Fruit fly (Drosophila melanogaster) whole organism, embryonic: ENCODE data around the gene CG8149.

Source experiments
- Antp ChIP-seq: fragments of 200-800 bp; sonication (Bioruptor generic); optimal IDR thresholded peaks from 3 replicates; lab custom pipeline; 2016; ENCODE audit warnings: missing biosample characterization, missing genetic modification characterization
- CG10147 ChIP-seq: fragments of 200-800 bp; sonication (Bioruptor generic); optimal IDR thresholded peaks from 2 replicates; lab custom pipeline; 2019; ENCODE audit warnings: missing biosample characterization, mild to moderate bottlenecking, missing genetic modification characterization, moderate library complexity
- CG10267 ChIP-seq: fragments of 200-800 bp; sonication (Bioruptor generic); optimal IDR thresholded peaks from 2 replicates; lab custom pipeline; 2018; ENCODE audit warnings: missing biosample characterization, mild to moderate bottlenecking, missing genetic modification characterization, moderate library complexity
- CG10366 ChIP-seq: fragments of 200-800 bp; sonication (Bioruptor generic); IDR thresholded peaks from 2 replicates; pipeline ENCODE4 v1.3.6; 2022; ENCODE audit warnings: missing biosample characterization, missing genetic modification characterization
- CG10979 ChIP-seq: fragments of 200-800 bp; sonication (Bioruptor generic); optimal IDR thresholded peaks from 2 replicates; lab custom pipeline; 2018; ENCODE audit warnings: missing biosample characterization, mild to moderate bottlenecking, missing genetic modification characterization, moderate library complexity
- CG11456 ChIP-seq: fragments of 200-800 bp; sonication (Bioruptor generic); IDR thresholded peaks from 3 replicates; pipeline ENCODE4 v1.3.6; 2022; ENCODE audit warnings: missing biosample characterization, missing genetic modification characterization
- CG12155 ChIP-seq: fragments of 200-800 bp; sonication (Bioruptor generic); optimal IDR thresholded peaks from 3 replicates; lab custom pipeline; 2016; ENCODE audit warnings: missing biosample characterization, missing genetic modification characterization
- CG12744 ChIP-seq: fragments of 200-800 bp; sonication (Bioruptor generic); optimal IDR thresholded peaks from 2 replicates; lab custom pipeline; 2016; ENCODE audit warnings: missing biosample characterization, missing genetic modification characterization
- CG14667 ChIP-seq: fragments of 200-800 bp; sonication (Bioruptor generic); IDR thresholded peaks from 2 replicates; pipeline ENCODE4 v1.3.6; 2022; ENCODE audit warnings: missing biosample characterization, missing genetic modification characterization
- CG15514 ChIP-seq: fragments of 200-800 bp; sonication (Bioruptor generic); optimal IDR thresholded peaks from 3 replicates; lab custom pipeline; 2017; ENCODE audit warnings: missing biosample characterization, missing genetic modification characterization, mild to moderate bottlenecking, moderate library complexity, missing genetic modification reagents
- CG17385 ChIP-seq: fragments of 200-800 bp; sonication (Bioruptor generic); optimal IDR thresholded peaks from 3 replicates; lab custom pipeline; 2018; ENCODE audit warnings: missing biosample characterization, mild to moderate bottlenecking, missing genetic modification characterization
- CG17568 ChIP-seq: fragments of 200-800 bp; sonication (Bioruptor generic); optimal IDR thresholded peaks from 2 replicates; lab custom pipeline; 2018; ENCODE audit warnings: missing biosample characterization, mild to moderate bottlenecking, missing genetic modification characterization, moderate library complexity
- CG2678 ChIP-seq: fragments of 200-800 bp; sonication (Bioruptor generic); optimal IDR thresholded peaks from 3 replicates; lab custom pipeline; 2019; ENCODE audit warnings: missing biosample characterization, mild to moderate bottlenecking, missing genetic modification characterization, moderate library complexity
- CG32772 ChIP-seq: fragments of 200-800 bp; sonication (Bioruptor generic); IDR thresholded peaks from 2 replicates; pipeline ENCODE4 v1.3.6; 2022; ENCODE audit warnings: missing biosample characterization, missing genetic modification characterization
- CG4854 ChIP-seq: fragments of 200-800 bp; sonication (Bioruptor generic); optimal IDR thresholded peaks from 2 replicates; lab custom pipeline; 2016; ENCODE audit warnings: missing biosample characterization, missing genetic modification characterization, inconsistent platforms
- CG6813 ChIP-seq: fragments of 200-800 bp; sonication (Bioruptor generic); optimal IDR thresholded peaks from 2 replicates; lab custom pipeline; 2017; ENCODE audit warnings: missing biosample characterization, missing genetic modification characterization, mild to moderate bottlenecking, moderate library complexity, missing genetic modification reagents
- CG9817 ChIP-seq: fragments of 200-800 bp; sonication (Bioruptor generic); optimal IDR thresholded peaks from 2 replicates; lab custom pipeline; 2018; ENCODE audit warnings: missing biosample characterization, mild to moderate bottlenecking, missing genetic modification characterization, moderate library complexity
- CG9876 ChIP-seq: fragments of 200-800 bp; sonication (Bioruptor generic); optimal IDR thresholded peaks from 2 replicates; lab custom pipeline; 2016; ENCODE audit warnings: missing biosample characterization, missing genetic modification characterization
- CTCF ChIP-seq: fragments of 200-800 bp; sonication (Bioruptor generic); optimal IDR thresholded peaks from 2 replicates; lab custom pipeline; 2017; ENCODE audit warnings: missing biosample characterization, mild to moderate bottlenecking, missing genetic modification characterization, moderate library complexity
- Deaf1 ChIP-seq: fragments of 200-800 bp; optimal IDR thresholded peaks from 3 replicates; lab custom pipeline; 2019; ENCODE audit warnings: missing biosample characterization, mild to moderate bottlenecking, missing genetic modification characterization, moderate library complexity
- Elba2 ChIP-seq: fragments of 200-800 bp; sonication (Bioruptor generic); optimal IDR thresholded peaks from 3 replicates; lab custom pipeline; 2016; ENCODE audit warnings: missing biosample characterization, missing genetic modification characterization
- Fer1 ChIP-seq: fragments of 200-800 bp; sonication (Bioruptor generic); optimal IDR thresholded peaks from 2 replicates; lab custom pipeline; 2017; ENCODE audit warnings: missing biosample characterization, mild to moderate bottlenecking, missing genetic modification characterization
- Hr51 ChIP-seq, 2 experiments: fragments of 200-800 bp; sonication (Bioruptor generic); optimal IDR thresholded peaks; 2 replicates in 1 of 2; 3 replicates in 1 of 2; lab custom pipeline; 2016 to 2018; ENCODE audit warnings: missing biosample characterization in 2 of 2, missing genetic modification characterization in 2 of 2, mild to moderate bottlenecking in 1 of 2, moderate library complexity in 1 of 2
- NK7.1 ChIP-seq: fragments of 200-800 bp; sonication (Bioruptor generic); optimal IDR thresholded peaks from 3 replicates; lab custom pipeline; 2016; ENCODE audit warnings: missing biosample characterization, missing genetic modification characterization
- Neu2 ChIP-seq: fragments of 200-800 bp; sonication (Bioruptor generic); optimal IDR thresholded peaks from 3 replicates; lab custom pipeline; 2016; ENCODE audit warnings: missing biosample characterization, missing genetic modification characterization, borderline replicate concordance
- Nf-YB ChIP-seq: fragments of 200-800 bp; sonication (Bioruptor generic); optimal IDR thresholded peaks from 3 replicates; lab custom pipeline; 2019; ENCODE audit warnings: missing biosample characterization, mild to moderate bottlenecking, missing genetic modification characterization, moderate library complexity
- Six4 ChIP-seq: fragments of 200-800 bp; sonication (Bioruptor generic); optimal IDR thresholded peaks from 2 replicates; lab custom pipeline; 2016; ENCODE audit warnings: missing biosample characterization, missing genetic modification characterization
- Sox100B ChIP-seq: fragments of 200-800 bp; sonication (Bioruptor generic); optimal IDR thresholded peaks from 3 replicates; lab custom pipeline; 2018; ENCODE audit warnings: missing biosample characterization, mild to moderate bottlenecking, missing genetic modification characterization
- Ssrp ChIP-seq: fragments of 200-800 bp; sonication (Bioruptor generic); optimal IDR thresholded peaks from 2 replicates; lab custom pipeline; 2018; ENCODE audit warnings: missing biosample characterization, mild to moderate bottlenecking, missing genetic modification characterization, moderate library complexity
- al ChIP-seq: fragments of 200-800 bp; sonication (Bioruptor generic); IDR thresholded peaks from 2 replicates; pipeline ENCODE4 v1.3.6; 2022; ENCODE audit warnings: missing biosample characterization, missing genetic modification characterization
- bcd ChIP-seq: fragments of 200-800 bp; sonication (Bioruptor generic); optimal IDR thresholded peaks from 2 replicates; lab custom pipeline; 2017; ENCODE audit warnings: missing biosample characterization, mild to moderate bottlenecking, missing genetic modification characterization
- chn ChIP-seq: fragments of 200-800 bp; sonication (Bioruptor generic); optimal IDR thresholded peaks from 2 replicates; lab custom pipeline; 2016; ENCODE audit warnings: missing biosample characterization, missing genetic modification characterization
- cwo ChIP-seq: fragments of 200-800 bp; sonication (Bioruptor generic); optimal IDR thresholded peaks from 3 replicates; lab custom pipeline; 2017; ENCODE audit warnings: missing biosample characterization, missing genetic modification characterization, mild to moderate bottlenecking, moderate library complexity, missing genetic modification reagents
- danr ChIP-seq: fragments of 200-800 bp; sonication (Bioruptor generic); IDR thresholded peaks from 2 replicates; pipeline ENCODE4 v1.3.6; 2022; ENCODE audit warnings: missing biosample characterization, missing genetic modification characterization
- fd3F ChIP-seq: fragments of 200-800 bp; sonication (Bioruptor generic); optimal IDR thresholded peaks from 2 replicates; lab custom pipeline; 2018; ENCODE audit warnings: missing biosample characterization, mild to moderate bottlenecking, missing genetic modification characterization, moderate library complexity
- gcm ChIP-seq: fragments of 200-800 bp; sonication (Bioruptor generic); optimal IDR thresholded peaks from 2 replicates; lab custom pipeline; 2019; ENCODE audit warnings: missing biosample characterization, mild to moderate bottlenecking, missing genetic modification characterization, moderate library complexity
- gsb-n ChIP-seq: fragments of 200-800 bp; sonication (Bioruptor generic); optimal IDR thresholded peaks from 3 replicates; lab custom pipeline; 2018; ENCODE audit warnings: missing biosample characterization, mild to moderate bottlenecking, missing genetic modification characterization
- h ChIP-seq: fragments of >200 bp; optimal IDR thresholded peaks from 2 replicates; lab custom pipeline; 2017
- ham ChIP-seq: fragments of 200-800 bp; sonication (Bioruptor generic); IDR thresholded peaks from 2 replicates; pipeline ENCODE4 v1.3.6; 2022; ENCODE audit warnings: missing biosample characterization, missing genetic modification characterization
- inv ChIP-seq: fragments of 200-800 bp; sonication (Bioruptor generic); IDR thresholded peaks from 2 replicates; pipeline ENCODE4 v1.3.6; 2022; ENCODE audit warnings: missing biosample characterization, missing genetic modification characterization; ENCODE audit not compliant: partially characterized antibody
- kay ChIP-seq: fragments of 200-800 bp; sonication (Bioruptor generic); optimal IDR thresholded peaks from 2 replicates; lab custom pipeline; 2016; ENCODE audit warnings: missing biosample characterization, missing genetic modification characterization
- knrl ChIP-seq: fragments of 200-800 bp; sonication (Bioruptor generic); IDR thresholded peaks from 3 replicates; pipeline ENCODE4 v1.3.6; 2022; ENCODE audit warnings: missing biosample characterization, missing genetic modification characterization; ENCODE audit not compliant: partially characterized antibody
- lilli ChIP-seq: fragments of 200-800 bp; sonication (Bioruptor generic); optimal IDR thresholded peaks from 3 replicates; lab custom pipeline; 2016; ENCODE audit warnings: missing biosample characterization, missing genetic modification characterization
- lov ChIP-seq, 2 experiments: fragments of 200-800 bp in 1 of 2; fragments of >200 bp in 1 of 2; sonication (Bioruptor generic) in 1 of 2; IDR thresholded peaks in 1 of 2; optimal IDR thresholded peaks in 1 of 2; 2 replicates in 1 of 2; 3 replicates in 1 of 2; pipeline versions ENCODE4 v1.3.6 to Lab custom; 2017 to 2022; ENCODE audit warnings: missing biosample characterization in 1 of 2, missing genetic modification characterization in 1 of 2
- luna ChIP-seq: fragments of 200-800 bp; sonication (Bioruptor generic); optimal IDR thresholded peaks from 2 replicates; lab custom pipeline; 2016; ENCODE audit warnings: missing biosample characterization, missing genetic modification characterization
- pb ChIP-seq: fragments of 200-800 bp; sonication (Bioruptor generic); optimal IDR thresholded peaks from 3 replicates; lab custom pipeline; 2016; ENCODE audit warnings: missing biosample characterization, missing genetic modification characterization
- ranshi ChIP-seq: fragments of 200-800 bp; sonication (Bioruptor generic); IDR thresholded peaks from 2 replicates; pipeline ENCODE4 v1.3.6; 2022; ENCODE audit warnings: missing biosample characterization, missing genetic modification characterization
- sd ChIP-seq: fragments of 200-800 bp; sonication (Bioruptor generic); optimal IDR thresholded peaks from 3 replicates; lab custom pipeline; 2018; ENCODE audit warnings: missing biosample characterization, mild to moderate bottlenecking, missing genetic modification characterization, moderate library complexity
- unpg ChIP-seq: fragments of 200-800 bp; sonication (Bioruptor generic); optimal IDR thresholded peaks from 3 replicates; lab custom pipeline; 2018; ENCODE audit warnings: missing biosample characterization, mild to moderate bottlenecking, missing genetic modification characterization, moderate library complexity
- vvl ChIP-seq: fragments of 200-800 bp; sonication (Bioruptor generic); IDR thresholded peaks from 2 replicates; pipeline ENCODE4 v1.3.6; 2022; ENCODE audit warnings: missing biosample characterization, missing genetic modification characterization
- zen ChIP-seq: fragments of 200-800 bp; sonication (Bioruptor generic); optimal IDR thresholded peaks from 3 replicates; lab custom pipeline; 2018; ENCODE audit warnings: missing biosample characterization, mild to moderate bottlenecking, missing genetic modification characterization, moderate library complexity

CG8149 gene

dm6 chr3R:9502416-9502763 lies 2.1 kb upstream of the CG8149 start, which contains the start of gene RhoL (continued):
- no peak for TF ChIP-seq ranshi (GFP tag; lab: Robert Waterston, UW)
- TF ChIP-seq al (GFP tag; lab: Robert Waterston, UW): no peak
- peak; percentile 51 for TF ChIP-seq Fer1
- TF ChIP-seq vvl (GFP tag; lab: Robert Waterston, UW): peak; percentile 39
- TF ChIP-seq lov (optimal IDR thresholded peaks at IDR 0.05; lab: Kevin White, UChicago): no peak
- peak; percentile 58; the same call in 1 of the 3 replicates for TF ChIP-seq lov (GFP tag; IDR thresholded peaks at IDR 0.05; lab: Robert Waterston, UW)
- no peak for TF ChIP-seq danr (GFP tag; lab: Robert Waterston, UW)
- TF ChIP-seq sd (tag; lab: Kevin White, UChicago): no peak
- TF ChIP-seq CTCF (GFP tag; lab: Kevin White, UChicago): no peak
- TF ChIP-seq Sox100B (GFP tag; lab: Kevin White, UChicago): no peak
- TF ChIP-seq knrl (GFP tag; lab: Robert Waterston, UW): no peak
- TF ChIP-seq cwo: peak; percentile 7
- TF ChIP-seq CG10147: no peak
- peak; percentile 28 for TF ChIP-seq pb (GFP tag; lab: Kevin White, UChicago)
- TF ChIP-seq Neu2 (GFP tag; lab: Kevin White, UChicago): no peak
- TF ChIP-seq CG14667 (GFP tag; lab: Robert Waterston, UW): no peak
- TF ChIP-seq gsb-n: no peak
- TF ChIP-seq Ssrp (tag; lab: Kevin White, UChicago): no peak
- no peak for TF ChIP-seq NK7.1 (GFP tag; lab: Kevin White, UChicago)
- TF ChIP-seq CG2678: no peak
- TF ChIP-seq CG10366 (GFP tag; lab: Robert Waterston, UW): no peak
- no peak for TF ChIP-seq gcm
- peak; percentile 34 for TF ChIP-seq lilli
- TF ChIP-seq CG15514 (GFP tag; lab: Kevin White, UChicago): peak; percentile 20
- TF ChIP-seq h (lab: Kevin White, UChicago): no peak
- TF ChIP-seq CG17385: peak; percentile 43
- no peak for TF ChIP-seq CG17568 (GFP tag; lab: Kevin White, UChicago)
- TF ChIP-seq ham (GFP tag; lab: Robert Waterston, UW): no peak
- no peak for TF ChIP-seq Elba2 (GFP tag; lab: Kevin White, UChicago)
- TF ChIP-seq unpg: peak; percentile 24
- no peak for TF ChIP-seq Antp (GFP tag; lab: Kevin White, UChicago)
- no peak for TF ChIP-seq kay (GFP tag; lab: Kevin White, UChicago)
- TF ChIP-seq chn: peak; percentile 37
- no peak for TF ChIP-seq CG32772 (GFP tag; lab: Robert Waterston, UW)
- no peak for TF ChIP-seq CG10267
- no peak for TF ChIP-seq fd3F (GFP tag; lab: Kevin White, UChicago)
- TF ChIP-seq CG6813 (GFP tag; lab: Kevin White, UChicago): no peak
- TF ChIP-seq CG9876 (GFP tag; lab: Kevin White, UChicago): no peak
- TF ChIP-seq CG12744 (GFP tag; lab: Kevin White, UChicago): peak; percentile 0
- no peak for TF ChIP-seq CG4854 (GFP tag; lab: Kevin White, UChicago)
- no peak for TF ChIP-seq bcd (GFP tag; lab: Kevin White, UChicago)
- TF ChIP-seq inv (GFP tag; lab: Robert Waterston, UW): no peak
- TF ChIP-seq CG12155 (GFP tag; lab: Kevin White, UChicago): no peak
- no peak for TF ChIP-seq luna
- no peak for TF ChIP-seq Hr51 (GFP tag; optimal IDR thresholded peaks at IDR 0.05; lab: Kevin White, UChicago)
- TF ChIP-seq zen (tag; lab: Kevin White, UChicago): no peak
- no peak for TF ChIP-seq CG10979 (tag; lab: Kevin White, UChicago)
- TF ChIP-seq Deaf1 (tag; lab: Kevin White, UChicago): peak; percentile 95
- TF ChIP-seq Six4: no peak
- TF ChIP-seq CG9817: no peak
- peak; percentile 6; the same call in 1 of the 3 replicates for TF ChIP-seq CG11456 (GFP tag; lab: Robert Waterston, UW)
- TF ChIP-seq Nf-YB (GFP tag; lab: Kevin White, UChicago): peak; percentile 55
